Worm (Caenorhabditis elegans): ENCODE data around the gene klp-6.

Gene klp-6

DNA sequence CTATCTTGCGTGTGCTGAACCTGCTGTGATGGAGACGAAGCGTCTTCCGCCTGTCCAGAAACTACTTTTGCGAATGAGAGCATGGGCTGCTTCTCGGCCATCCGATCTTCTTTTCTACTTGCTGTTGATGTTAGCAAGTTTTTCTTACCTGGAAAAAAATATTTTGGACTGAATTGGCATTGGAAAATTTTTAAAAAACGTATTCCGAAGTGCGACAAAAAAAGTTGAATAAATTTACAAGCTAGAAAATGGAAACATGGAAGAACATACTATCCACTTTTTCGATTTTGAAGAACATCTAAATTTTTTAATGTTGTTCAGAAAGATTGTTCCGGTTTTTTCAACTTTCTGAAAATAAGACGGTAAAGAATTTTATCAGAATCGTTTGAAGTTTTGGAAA, 13.2 kb upstream of the klp-6 start, which contains the start of gene larp-1:
larp-1 (minus strand) TSS at position 101 of the 400 bp plus-strand sequence.
- no peak for TF ChIP-seq F16B12.6 (tag; optimal IDR thresholded peaks at IDR 0.05)
- TF ChIP-seq C04F5.9 (tag; optimal IDR thresholded peaks at IDR 0.05), result no peak
- no peak for TF ChIP-seq aly-2 (tag; optimal IDR thresholded peaks at IDR 0.05)
- TF ChIP-seq nhr-11 (tag; optimal IDR thresholded peaks at IDR 0.05), result no peak
- TF ChIP-seq ceh-88 (GFP tag; IDR thresholded peaks at IDR 0.05), result no peak
- no peak for TF ChIP-seq fkh-10 (GFP tag; optimal IDR thresholded peaks at IDR 0.05)
- no peak for TF ChIP-seq mab-9 (GFP tag; IDR thresholded peaks at IDR 0.05)
- no peak for TF ChIP-seq zag-1 (tag; optimal IDR thresholded peaks at IDR 0.05)
- no peak for TF ChIP-seq lin-14 (GFP tag; optimal IDR thresholded peaks at IDR 0.05)
- TF ChIP-seq Y116A8C.19 (tag; optimal IDR thresholded peaks at IDR 0.05; ENCODE audit: borderline replicate concordance), result no peak
- no peak for TF ChIP-seq aha-1 (tag; optimal IDR thresholded peaks at IDR 0.05)
- TF ChIP-seq egl-27 (tag; optimal IDR thresholded peaks at IDR 0.05), result no peak
- no peak for TF ChIP-seq lin-15B (tag; optimal IDR thresholded peaks at IDR 0.05)
- TF ChIP-seq ceh-8 (GFP tag; optimal IDR thresholded peaks at IDR 0.05), result no peak
- TF ChIP-seq unc-86 (tag; optimal IDR thresholded peaks at IDR 0.05), result no peak
- no peak for TF ChIP-seq lir-3 (tag; optimal IDR thresholded peaks at IDR 0.05; ENCODE audit: poor library complexity)
- TF ChIP-seq ceh-90 (tag; optimal IDR thresholded peaks at IDR 0.05), result no peak
- no peak for TF ChIP-seq ama-1 (optimal IDR thresholded peaks at IDR 0.05)
- TF ChIP-seq nhr-19 (GFP tag; conservative IDR thresholded peaks at IDR 0.05), result no peak

ce11 chrIII:5018116-5018689, 12.5 kb upstream of the klp-6 start, which contains the start of gene wip-1:
Gene wip-1, plus strand, starts transcription at chrIII:5018639.
- peak; percentile 57 for TF ChIP-seq zag-1 (tag; optimal IDR thresholded peaks at IDR 0.05)
- TF ChIP-seq pqm-1 (tag; optimal IDR thresholded peaks at IDR 0.05), result peak; percentile 37
- peak; percentile 19; the same call in 1 of the 2 replicates for TF ChIP-seq unc-98 (GFP tag; IDR thresholded peaks at IDR 0.05)
- TF ChIP-seq efl-1 (optimal IDR thresholded peaks at IDR 0.05), result peak; percentile 94 to 95
- peak; percentile 86 to 99 for TF ChIP-seq efl-1 (GFP tag; optimal IDR thresholded peaks at IDR 0.05 in 1 of 2)
- peak in 1 of 2 experiments; percentile 98 for TF ChIP-seq mdl-1 (tag; optimal IDR thresholded peaks at IDR 0.05)
- TF ChIP-seq hlh-17 (GFP tag; optimal IDR thresholded peaks at IDR 0.05; ENCODE audit: borderline replicate concordance), result no peak
- TF ChIP-seq ama-1 (optimal IDR thresholded peaks at IDR 0.05), result peak; percentile 73
- peak; percentile 92 for TF ChIP-seq mef-2 (tag; optimal IDR thresholded peaks at IDR 0.05)
- peak; percentile 96 for TF ChIP-seq aha-1 (tag; optimal IDR thresholded peaks at IDR 0.05)
- TF ChIP-seq Y116A8C.19 (tag; optimal IDR thresholded peaks at IDR 0.05; ENCODE audit: borderline replicate concordance), result no peak
- peak; percentile 90 for TF ChIP-seq blmp-1 (tag; optimal IDR thresholded peaks at IDR 0.05)
- TF ChIP-seq nhr-90 (tag; optimal IDR thresholded peaks at IDR 0.05; ENCODE audit: poor library complexity), result peak; percentile 99
- TF ChIP-seq ztf-11 (tag; optimal IDR thresholded peaks at IDR 0.05), result peak in 1 of 2 experiments; percentile 95
- peak; percentile 94 for TF ChIP-seq skn-1 (tag; optimal IDR thresholded peaks at IDR 0.05)
- TF ChIP-seq lin-13 (GFP tag; optimal IDR thresholded peaks at IDR 0.05), result peak; percentile 98
- TF ChIP-seq unc-130 (tag; optimal IDR thresholded peaks at IDR 0.05), result peak; percentile 100
- peak; percentile 97 for TF ChIP-seq isw-1 (GFP tag; IDR thresholded peaks at IDR 0.05)
- TF ChIP-seq zip-4 (GFP tag; optimal IDR thresholded peaks at IDR 0.05), result peak; percentile 88
- peak; percentile 99 for TF ChIP-seq lin-14 (GFP tag; optimal IDR thresholded peaks at IDR 0.05)
- TF ChIP-seq C34B4.2 (tag; optimal IDR thresholded peaks at IDR 0.05), result peak; percentile 34
- TF ChIP-seq fos-1 (tag; optimal IDR thresholded peaks at IDR 0.05), result peak; percentile 94
- peak; percentile 88 for TF ChIP-seq aly-2 (tag; optimal IDR thresholded peaks at IDR 0.05)
- TF ChIP-seq ceh-88 (GFP tag; IDR thresholded peaks at IDR 0.05), result peak; percentile 95
- TF ChIP-seq hpl-2 (GFP tag; optimal IDR thresholded peaks at IDR 0.05), result peak; percentile 90
- TF ChIP-seq ceh-63 (GFP tag; optimal IDR thresholded peaks at IDR 0.05), result no peak
- peak; percentile 99 for TF ChIP-seq tbx-2 (tag; optimal IDR thresholded peaks at IDR 0.05)
- TF ChIP-seq dpl-1 (GFP tag; optimal IDR thresholded peaks at IDR 0.05), result peak; percentile 91 to 94 (median 92)
- peak; percentile 94 for TF ChIP-seq pax-3 (tag; optimal IDR thresholded peaks at IDR 0.05)
- TF ChIP-seq snpc-4 (tag; optimal IDR thresholded peaks at IDR 0.05), result peak; percentile 92
- TF ChIP-seq nhr-11 (tag; optimal IDR thresholded peaks at IDR 0.05), result peak; percentile 83
- TF ChIP-seq fkh-4 (tag; optimal IDR thresholded peaks at IDR 0.05; ENCODE audit: borderline replicate concordance), result peak; percentile 62
- no peak for TF ChIP-seq sptf-1 (tag; optimal IDR thresholded peaks at IDR 0.05)
- peak; percentile 98 for TF ChIP-seq dsc-1 (tag; optimal IDR thresholded peaks at IDR 0.05)
- peak in 5 of 6 experiments; percentile 48 to 96 (median 90) for TF ChIP-seq elt-3 (tag; optimal IDR thresholded peaks at IDR 0.05)
- TF ChIP-seq ces-1 (GFP tag; optimal IDR thresholded peaks at IDR 0.05), result no peak
- TF ChIP-seq efl-3 (GFP tag; optimal IDR thresholded peaks at IDR 0.05), result peak; percentile 84
- peak; percentile 98 for TF ChIP-seq fkh-8 (tag; optimal IDR thresholded peaks at IDR 0.05)
- peak; percentile 95 for TF ChIP-seq C04F5.9 (tag; optimal IDR thresholded peaks at IDR 0.05)
